Fruit fly (Drosophila melanogaster) whole organism, wandering third instar larva: ENCODE measurements around the gene Rgl.

Source experiments
- Dfd ChIP-seq: fragments of >200 bp; optimal IDR thresholded peaks from 2 replicates; lab custom pipeline; 2017; ENCODE audit warnings: missing biosample characterization, missing genetic modification characterization
- N ChIP-seq: fragments of >200 bp; optimal IDR thresholded peaks from 2 replicates; lab custom pipeline; 2018; ENCODE audit warnings: missing biosample characterization, missing external identifiers, missing genetic modification characterization
- OdsH ChIP-seq: fragments of 200-800 bp; sonication (Bioruptor generic); optimal IDR thresholded peaks from 2 replicates; lab custom pipeline; 2016; ENCODE audit warnings: missing biosample characterization, mild to moderate bottlenecking, missing genetic modification characterization
- br ChIP-seq: fragments of 200-800 bp; sonication (Bioruptor generic); optimal IDR thresholded peaks from 2 replicates; lab custom pipeline; 2016; ENCODE audit warnings: missing biosample characterization, missing genetic modification characterization
- dmrt93B ChIP-seq: fragments of 200-800 bp; sonication (Bioruptor generic); optimal IDR thresholded peaks from 2 replicates; lab custom pipeline; 2018; ENCODE audit warnings: missing biosample characterization, mild to moderate bottlenecking, missing genetic modification characterization
- dsf ChIP-seq: sonication (Bioruptor generic); optimal IDR thresholded peaks from 2 replicates; lab custom pipeline; 2016; ENCODE audit warnings: missing biosample characterization, missing genetic modification characterization, borderline replicate concordance
- ey ChIP-seq: fragments of 200-800 bp; sonication (Bioruptor generic); optimal IDR thresholded peaks from 2 replicates; lab custom pipeline; 2016; ENCODE audit warnings: missing biosample characterization, missing genetic modification characterization
- fru ChIP-seq: fragments of 200-800 bp; sonication (Bioruptor generic); optimal IDR thresholded peaks from 3 replicates; lab custom pipeline; 2016; ENCODE audit warnings: missing biosample characterization, mild to moderate bottlenecking, missing genetic modification characterization
- pan ChIP-seq: fragments of >200 bp; optimal IDR thresholded peaks from 2 replicates; lab custom pipeline; 2017
- psq ChIP-seq: fragments of 200-800 bp; sonication (Bioruptor generic); optimal IDR thresholded peaks from 3 replicates; lab custom pipeline; 2017; ENCODE audit warnings: missing biosample characterization, mild to moderate bottlenecking, missing genetic modification characterization, moderate library complexity
- usp ChIP-seq: fragments of >200 bp; optimal IDR thresholded peaks from 2 replicates; lab custom pipeline; 2017; ENCODE audit warnings: missing biosample characterization, missing genetic modification characterization

dm6 chr3L:13881555-13881954 lies 43.6 kb downstream of the Rgl start:
- TF ChIP-seq Dfd (GFP tag; lab: Kevin White, UChicago) (no peak), br (no peak), pan (lab: Kevin White, UChicago) (no peak), dsf (GFP tag; lab: Kevin White, UChicago) (no peak), psq (GFP tag; lab: Kevin White, UChicago) (no peak), OdsH (GFP tag; lab: Kevin White, UChicago) (no peak), N (no peak), usp (GFP tag; lab: Kevin White, UChicago) (no peak), dmrt93B (GFP tag; lab: Kevin White, UChicago) (no peak), fru (no peak), ey (GFP tag; lab: Kevin White, UChicago) (no peak)
